Fruit fly (Drosophila melanogaster) whole organism, embryonic: ENCODE measurements around the gene Art3.

Source experiments
- Antp ChIP-seq: fragments of 200-800 bp; sonication (Bioruptor generic); optimal IDR thresholded peaks from 3 replicates; lab custom pipeline; 2016; ENCODE audit warnings: missing biosample characterization, missing genetic modification characterization
- CG10431 ChIP-seq: fragments of 200-800 bp; sonication (Bioruptor generic); optimal IDR thresholded peaks from 3 replicates; lab custom pipeline; 2018; ENCODE audit warnings: missing biosample characterization, mild to moderate bottlenecking, missing genetic modification characterization
- CG11085 ChIP-seq: fragments of 200-800 bp; sonication (Bioruptor generic); IDR thresholded peaks from 2 replicates; pipeline ENCODE4 v1.3.6; 2022; ENCODE audit warnings: missing biosample characterization, missing genetic modification characterization
- CG11456 ChIP-seq: fragments of 200-800 bp; sonication (Bioruptor generic); IDR thresholded peaks from 3 replicates; pipeline ENCODE4 v1.3.6; 2022; ENCODE audit warnings: missing biosample characterization, missing genetic modification characterization
- CG15011 ChIP-seq: fragments of 200-800 bp; sonication (Bioruptor generic); optimal IDR thresholded peaks from 3 replicates; lab custom pipeline; 2018; ENCODE audit warnings: missing biosample characterization, mild to moderate bottlenecking, missing genetic modification characterization
- CG15073 ChIP-seq: fragments of 200-800 bp; sonication (Bioruptor generic); optimal IDR thresholded peaks from 2 replicates; lab custom pipeline; 2016; ENCODE audit warnings: missing biosample characterization, missing genetic modification characterization
- CG15514 ChIP-seq: fragments of 200-800 bp; sonication (Bioruptor generic); optimal IDR thresholded peaks from 3 replicates; lab custom pipeline; 2017; ENCODE audit warnings: missing biosample characterization, missing genetic modification characterization, mild to moderate bottlenecking, moderate library complexity, missing genetic modification reagents
- CG18476 ChIP-seq: fragments of 200-800 bp; sonication (Bioruptor generic); optimal IDR thresholded peaks from 2 replicates; lab custom pipeline; 2016; ENCODE audit warnings: missing biosample characterization, mild to moderate bottlenecking, missing genetic modification characterization
- CG30403 ChIP-seq: fragments of 200-800 bp; sonication (Bioruptor generic); optimal IDR thresholded peaks from 3 replicates; lab custom pipeline; 2016; ENCODE audit warnings: missing biosample characterization, missing genetic modification characterization
- CG34376 ChIP-seq: fragments of 200-800 bp; sonication (Bioruptor generic); optimal IDR thresholded peaks from 2 replicates; lab custom pipeline; 2018; ENCODE audit warnings: missing biosample characterization, mild to moderate bottlenecking, missing genetic modification characterization
- CG3726 ChIP-seq: fragments of 200-800 bp; sonication (Bioruptor generic); IDR thresholded peaks from 3 replicates; pipeline ENCODE4, ENCODE4 v1.3.6; 2022; ENCODE audit warnings: missing biosample characterization, missing genetic modification characterization
- CG5953 ChIP-seq: fragments of 200-800 bp; sonication (Bioruptor generic); IDR thresholded peaks from 2 replicates; pipeline ENCODE4 v1.3.6; 2022; ENCODE audit warnings: missing biosample characterization, missing genetic modification characterization
- CG6791 ChIP-seq: fragments of 200-800 bp; sonication (Bioruptor generic); IDR thresholded peaks from 3 replicates; pipeline ENCODE4 v1.3.6; 2022; ENCODE audit warnings: missing biosample characterization, missing genetic modification characterization; ENCODE audit not compliant: partially characterized antibody
- CG8478 ChIP-seq: fragments of >200 bp; optimal IDR thresholded peaks from 2 replicates; lab custom pipeline; 2018
- CG8944 ChIP-seq: fragments of 200-800 bp; sonication (Bioruptor generic); optimal IDR thresholded peaks from 3 replicates; lab custom pipeline; 2016; ENCODE audit warnings: missing biosample characterization, missing genetic modification characterization
- CG9797 ChIP-seq: fragments of 200-800 bp; sonication (Bioruptor generic); optimal IDR thresholded peaks from 3 replicates; lab custom pipeline; 2018; ENCODE audit warnings: missing biosample characterization, mild to moderate bottlenecking, missing genetic modification characterization
- Deaf1 ChIP-seq: fragments of 200-800 bp; optimal IDR thresholded peaks from 3 replicates; lab custom pipeline; 2019; ENCODE audit warnings: missing biosample characterization, mild to moderate bottlenecking, missing genetic modification characterization, moderate library complexity
- Ets65A ChIP-seq: fragments of 200-800 bp; sonication (Bioruptor generic); peaks from one replicate; lab custom pipeline; 2016; ENCODE audit warnings: missing biosample characterization, missing genetic modification characterization
- Fer1 ChIP-seq: fragments of 200-800 bp; sonication (Bioruptor generic); optimal IDR thresholded peaks from 2 replicates; lab custom pipeline; 2017; ENCODE audit warnings: missing biosample characterization, mild to moderate bottlenecking, missing genetic modification characterization
- Hand ChIP-seq: fragments of 200-800 bp; sonication (Bioruptor generic); optimal IDR thresholded peaks from 2 replicates; lab custom pipeline; 2017; ENCODE audit warnings: mild to moderate bottlenecking, missing biosample characterization, missing genetic modification reagents, missing genetic modification characterization
- Hr39 ChIP-seq: fragments of >200 bp; optimal IDR thresholded peaks from 2 replicates; lab custom pipeline; 2017
- Hr51 ChIP-seq, 2 experiments: fragments of 200-800 bp; sonication (Bioruptor generic); optimal IDR thresholded peaks; 2 replicates in 1 of 2; 3 replicates in 1 of 2; lab custom pipeline; 2016 to 2018; ENCODE audit warnings: missing biosample characterization in 2 of 2, missing genetic modification characterization in 2 of 2, mild to moderate bottlenecking in 1 of 2, moderate library complexity in 1 of 2
- Hsf ChIP-seq: fragments of 200-800 bp; sonication (Bioruptor generic); optimal IDR thresholded peaks from 3 replicates; lab custom pipeline; 2016; ENCODE audit warnings: missing biosample characterization, missing genetic modification characterization
- Med ChIP-seq: fragments of 200-800 bp; sonication (Bioruptor generic); peaks from one replicate; lab custom pipeline; 2016; ENCODE audit warnings: missing biosample characterization, missing genetic modification characterization, mild to moderate bottlenecking, inconsistent platforms, moderate library complexity
- Meics ChIP-seq: fragments of 200-800 bp; sonication (Bioruptor generic); optimal IDR thresholded peaks from 2 replicates; lab custom pipeline; 2017; ENCODE audit warnings: missing biosample characterization, mild to moderate bottlenecking, missing genetic modification characterization
- Poxn ChIP-seq: fragments of 200-800 bp; sonication (Bioruptor generic); IDR thresholded peaks from 2 replicates; pipeline ENCODE4 v1.3.6; 2022; ENCODE audit warnings: missing biosample characterization, missing genetic modification characterization
- aop ChIP-seq: fragments of 200-800 bp; sonication (Bioruptor generic); IDR thresholded peaks from 2 replicates; pipeline ENCODE4 v1.3.6; 2022; ENCODE audit warnings: missing biosample characterization, missing genetic modification characterization
- ash1 ChIP-seq: fragments of 200-800 bp; sonication (Bioruptor generic); optimal IDR thresholded peaks from 2 replicates; lab custom pipeline; 2018; ENCODE audit warnings: missing biosample characterization, mild to moderate bottlenecking, missing genetic modification characterization
- bowl ChIP-seq: fragments of 200-800 bp; sonication (Bioruptor generic); IDR thresholded peaks from 2 replicates; pipeline ENCODE4 v1.3.6; 2022; ENCODE audit warnings: missing biosample characterization, missing genetic modification characterization
- ci ChIP-seq: fragments of 200-800 bp; sonication (Bioruptor generic); IDR thresholded peaks from 3 replicates; pipeline ENCODE4 v1.3.6; 2022; ENCODE audit warnings: missing biosample characterization, missing genetic modification characterization
- crc ChIP-seq: fragments of 200-800 bp; sonication (Bioruptor generic); optimal IDR thresholded peaks from 2 replicates; lab custom pipeline; 2016; ENCODE audit warnings: missing biosample characterization, missing genetic modification characterization
- dan ChIP-seq: fragments of 200-800 bp; sonication (Bioruptor generic); IDR thresholded peaks from 2 replicates; pipeline ENCODE4 v1.3.6; 2022; ENCODE audit warnings: missing biosample characterization, missing genetic modification characterization
- ems ChIP-seq: fragments of 200-800 bp; sonication (Bioruptor generic); optimal IDR thresholded peaks from 3 replicates; lab custom pipeline; 2016; ENCODE audit warnings: missing biosample characterization, missing genetic modification characterization
- ewg ChIP-seq: fragments of 200-800 bp; sonication (Bioruptor generic); optimal IDR thresholded peaks from 3 replicates; lab custom pipeline; 2017; ENCODE audit warnings: mild to moderate bottlenecking, missing biosample characterization, missing genetic modification reagents, missing genetic modification characterization
- gem ChIP-seq: fragments of 200-800 bp; sonication (Bioruptor generic); optimal IDR thresholded peaks from 2 replicates; lab custom pipeline; 2019; ENCODE audit warnings: missing biosample characterization, mild to moderate bottlenecking, missing genetic modification characterization, moderate library complexity
- grn ChIP-seq: fragments of 200-800 bp; sonication (Bioruptor generic); optimal IDR thresholded peaks from 3 replicates; lab custom pipeline; 2017; ENCODE audit warnings: missing biosample characterization, missing genetic modification characterization
- gsb ChIP-seq: fragments of 200-800 bp; sonication (Bioruptor generic); IDR thresholded peaks from 2 replicates; pipeline ENCODE4 v1.3.6; 2022; ENCODE audit warnings: missing biosample characterization, missing genetic modification characterization
- lov ChIP-seq, 2 experiments: fragments of 200-800 bp in 1 of 2; fragments of >200 bp in 1 of 2; sonication (Bioruptor generic) in 1 of 2; IDR thresholded peaks in 1 of 2; optimal IDR thresholded peaks in 1 of 2; 2 replicates in 1 of 2; 3 replicates in 1 of 2; pipeline versions ENCODE4 v1.3.6 to Lab custom; 2017 to 2022; ENCODE audit warnings: missing biosample characterization in 1 of 2, missing genetic modification characterization in 1 of 2
- mirr ChIP-seq: fragments of 200-800 bp; sonication (Bioruptor generic); optimal IDR thresholded peaks from 3 replicates; lab custom pipeline; 2018; ENCODE audit warnings: missing biosample characterization, mild to moderate bottlenecking, missing genetic modification characterization
- nom ChIP-seq: fragments of 200-800 bp; sonication (Bioruptor generic); optimal IDR thresholded peaks from 2 replicates; lab custom pipeline; 2017; ENCODE audit warnings: missing biosample characterization, missing genetic modification characterization, mild to moderate bottlenecking, moderate library complexity, missing genetic modification reagents
- org-1 ChIP-seq: fragments of 200-800 bp; sonication (Bioruptor generic); optimal IDR thresholded peaks from 2 replicates; lab custom pipeline; 2017; ENCODE audit warnings: missing biosample characterization, missing genetic modification characterization
- pho ChIP-seq: fragments of 200-800 bp; sonication (Bioruptor generic); optimal IDR thresholded peaks from 2 replicates; lab custom pipeline; 2016; ENCODE audit warnings: missing biosample characterization, missing genetic modification characterization
- pros ChIP-seq: fragments of 200-800 bp; sonication (Bioruptor generic); optimal IDR thresholded peaks from 3 replicates; lab custom pipeline; 2019; ENCODE audit warnings: missing biosample characterization, mild to moderate bottlenecking, missing genetic modification characterization, moderate library complexity
- pzg ChIP-seq: fragments of 200-800 bp; sonication (Bioruptor generic); optimal IDR thresholded peaks from 3 replicates; lab custom pipeline; 2018; ENCODE audit warnings: missing biosample characterization, mild to moderate bottlenecking, missing genetic modification characterization, moderate library complexity
- ro ChIP-seq: fragments of 200-800 bp; sonication (Bioruptor generic); IDR thresholded peaks from 2 replicates; pipeline ENCODE4 v1.3.6; 2022; ENCODE audit warnings: missing biosample characterization, missing genetic modification characterization
- row ChIP-seq: fragments of 200-800 bp; sonication (Bioruptor generic); IDR thresholded peaks from 3 replicates; pipeline ENCODE4 v1.3.6; 2022; ENCODE audit warnings: missing biosample characterization, missing genetic modification characterization
- tgo ChIP-seq: fragments of 200-800 bp; sonication (Bioruptor generic); IDR thresholded peaks from 3 replicates; pipeline ENCODE4 v1.3.6; 2022; ENCODE audit warnings: missing biosample characterization, missing genetic modification characterization
- tll ChIP-seq, 2 experiments: fragments of 200-800 bp in 1 of 2; fragments of >200 bp in 1 of 2; sonication (Bioruptor generic) in 1 of 2; optimal IDR thresholded peaks; 2 replicates each; lab custom pipeline; 2017 to 2019; ENCODE audit warnings: missing biosample characterization in 2 of 2, missing genetic modification characterization in 2 of 2, mild to moderate bottlenecking in 1 of 2, moderate library complexity in 1 of 2
- vfl ChIP-seq: fragments of 200-800 bp; sonication (Bioruptor generic); optimal IDR thresholded peaks from 2 replicates; lab custom pipeline; 2016; ENCODE audit warnings: missing biosample characterization, missing genetic modification characterization
- wek ChIP-seq: fragments of 200-800 bp; sonication (Bioruptor generic); optimal IDR thresholded peaks from 3 replicates; lab custom pipeline; 2018; ENCODE audit warnings: missing biosample characterization, mild to moderate bottlenecking, missing genetic modification characterization, moderate library complexity

Gene Art3

DNA sequence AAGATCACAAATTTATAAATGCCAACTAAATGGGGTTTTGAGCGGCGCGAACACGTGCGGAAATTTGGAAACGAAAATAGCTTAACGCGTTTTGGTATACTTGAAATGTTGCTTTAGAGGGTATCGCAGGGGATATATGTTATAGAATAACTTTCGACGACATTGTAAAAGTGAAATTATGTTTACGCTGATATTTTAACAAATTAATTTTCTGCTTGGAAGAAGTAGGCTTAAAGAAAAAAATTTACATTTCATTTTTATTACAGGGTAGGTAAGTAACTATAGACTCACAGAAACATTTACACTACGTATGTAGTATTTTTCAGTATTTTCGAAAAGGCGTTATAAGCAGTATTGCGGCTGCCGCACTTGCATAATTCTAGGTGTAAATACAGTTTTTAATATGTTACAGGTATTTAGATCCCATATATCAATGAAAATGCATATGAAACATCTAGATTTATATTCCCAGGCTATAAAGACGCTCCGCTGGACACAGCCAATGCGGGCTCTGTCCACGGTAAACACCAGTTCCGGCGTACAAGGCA lies at the start of gene Art3, which contains the start of gene mRpS10 (continued):
- peak; percentile 94 for TF ChIP-seq Deaf1 (tag; lab: Kevin White, UChicago)
- peak; percentile 100 for TF ChIP-seq Ets65A (GFP tag; lab: Kevin White, UChicago)
- peak; percentile 100 for TF ChIP-seq Antp
- peak; percentile 100 for TF ChIP-seq org-1 (GFP tag; lab: Kevin White, UChicago)
- no peak for TF ChIP-seq Hr39 (lab: Kevin White, UChicago)
- TF ChIP-seq CG15073 (GFP tag; lab: Kevin White, UChicago) = peak; percentile 96
- TF ChIP-seq ci = peak; percentile 100
- peak; percentile 99 for TF ChIP-seq CG10431 (GFP tag; lab: Kevin White, UChicago)
- TF ChIP-seq gem = peak; percentile 100
- TF ChIP-seq CG5953 (GFP tag; lab: Robert Waterston, UW) = peak; percentile 100
- TF ChIP-seq CG11456 (GFP tag; lab: Robert Waterston, UW) = peak; percentile 100
- peak; percentile 100 for TF ChIP-seq Poxn
- no peak for TF ChIP-seq lov (optimal IDR thresholded peaks at IDR 0.05; lab: Kevin White, UChicago)
- peak; percentile 100 for TF ChIP-seq lov (GFP tag; IDR thresholded peaks at IDR 0.05; lab: Robert Waterston, UW)
- peak; percentile 100 for TF ChIP-seq row (GFP tag; lab: Robert Waterston, UW)
- TF ChIP-seq nom (GFP tag; lab: Kevin White, UChicago) = peak; percentile 99
- peak; percentile 99 for TF ChIP-seq bowl (GFP tag; lab: Robert Waterston, UW)
- peak; percentile 100 for TF ChIP-seq gsb (GFP tag; lab: Robert Waterston, UW)
- TF ChIP-seq vfl (GFP tag; lab: Kevin White, UChicago) = peak; percentile 99
- TF ChIP-seq tgo (GFP tag; lab: Robert Waterston, UW) = peak; percentile 100
- peak; percentile 100 for TF ChIP-seq mirr (GFP tag; lab: Kevin White, UChicago)
- no peak for TF ChIP-seq CG8478 (lab: Kevin White, UChicago)
- peak; percentile 100 for TF ChIP-seq CG3726 (GFP tag; lab: Robert Waterston, UW)
- peak; percentile 76 for TF ChIP-seq pzg
- peak; percentile 100 for TF ChIP-seq CG34376 (GFP tag; lab: Kevin White, UChicago)
- TF ChIP-seq CG6791 (GFP tag; lab: Robert Waterston, UW) = no peak
- TF ChIP-seq CG15011 (GFP tag; lab: Kevin White, UChicago) = peak; percentile 100
- peak; percentile 100 for TF ChIP-seq Fer1 (GFP tag; lab: Kevin White, UChicago)
- peak; percentile 87 for TF ChIP-seq CG9797 (GFP tag; lab: Kevin White, UChicago)
- TF ChIP-seq CG30403 (GFP tag; lab: Kevin White, UChicago) = peak; percentile 100
- TF ChIP-seq CG8944 (GFP tag; lab: Kevin White, UChicago) = peak; percentile 100
- peak; percentile 100 for TF ChIP-seq Meics (GFP tag; lab: Kevin White, UChicago)
- peak; percentile 100 for TF ChIP-seq Med (GFP tag; lab: Kevin White, UChicago)
- peak; percentile 99 for TF ChIP-seq ash1 (GFP tag; lab: Kevin White, UChicago)
- TF ChIP-seq Hand (GFP tag; lab: Kevin White, UChicago) = peak; percentile 99
- peak; percentile 95 for TF ChIP-seq grn (GFP tag; lab: Kevin White, UChicago)
- TF ChIP-seq CG11085 = peak; percentile 100
- peak; percentile 3 to 96 for TF ChIP-seq tll (GFP tag; optimal IDR thresholded peaks at IDR 0.05; lab: Kevin White, UChicago)
- TF ChIP-seq ems (GFP tag; lab: Kevin White, UChicago) = peak; percentile 100
- TF ChIP-seq CG15514 = peak; percentile 96
- peak; percentile 98 for TF ChIP-seq aop
- peak; percentile 100 for TF ChIP-seq pho
- peak; percentile 100 for TF ChIP-seq Hr51 (GFP tag; optimal IDR thresholded peaks at IDR 0.05; lab: Kevin White, UChicago)
- peak; percentile 99 for TF ChIP-seq CG18476 (GFP tag; lab: Kevin White, UChicago)
- TF ChIP-seq dan = peak; percentile 99
- TF ChIP-seq ewg = peak; percentile 100
- TF ChIP-seq crc (GFP tag; lab: Kevin White, UChicago) = peak; percentile 99
- TF ChIP-seq Hsf (GFP tag; lab: Kevin White, UChicago) = peak; percentile 100
- peak; percentile 98 for TF ChIP-seq wek (GFP tag; lab: Kevin White, UChicago)
- TF ChIP-seq ro (GFP tag; lab: Robert Waterston, UW) = peak; percentile 100
- TF ChIP-seq pros (GFP tag; lab: Kevin White, UChicago) = peak; percentile 92
